Fruit fly (Drosophila melanogaster) whole organism, embryonic: Measurements from ENCODE around the gene CG5986.
A peak's percentile ranks its signal among the peaks of the same experiment; 100 is the strongest.

Experiments used
- ATbp ChIP-seq: fragments of 200-800 bp; sonication (Bioruptor generic); optimal IDR thresholded peaks from 2 replicates; lab custom pipeline; 2017; ENCODE audit warnings: missing biosample characterization, mild to moderate bottlenecking, missing genetic modification characterization, missing genetic modification reagents
- Abd-B ChIP-seq: fragments of 200-800 bp; sonication (Bioruptor generic); optimal IDR thresholded peaks from 2 replicates; lab custom pipeline; 2018; ENCODE audit warnings: missing biosample characterization, mild to moderate bottlenecking, missing genetic modification characterization, moderate library complexity
- Adf1 ChIP-seq: fragments of 200-800 bp; sonication (Bioruptor generic); IDR thresholded peaks from 2 replicates; pipeline ENCODE4 v1.3.6; 2022; ENCODE audit warnings: missing biosample characterization, missing genetic modification characterization
- CG10147 ChIP-seq: fragments of 200-800 bp; sonication (Bioruptor generic); optimal IDR thresholded peaks from 2 replicates; lab custom pipeline; 2019; ENCODE audit warnings: missing biosample characterization, mild to moderate bottlenecking, missing genetic modification characterization, moderate library complexity
- CG10267 ChIP-seq: fragments of 200-800 bp; sonication (Bioruptor generic); optimal IDR thresholded peaks from 2 replicates; lab custom pipeline; 2018; ENCODE audit warnings: missing biosample characterization, mild to moderate bottlenecking, missing genetic modification characterization, moderate library complexity
- CG10431 ChIP-seq: fragments of 200-800 bp; sonication (Bioruptor generic); optimal IDR thresholded peaks from 3 replicates; lab custom pipeline; 2018; ENCODE audit warnings: missing biosample characterization, mild to moderate bottlenecking, missing genetic modification characterization
- CG10543 ChIP-seq: fragments of 200-800 bp; sonication (Bioruptor generic); optimal IDR thresholded peaks from 3 replicates; lab custom pipeline; 2017; ENCODE audit warnings: missing biosample characterization, mild to moderate bottlenecking, missing genetic modification characterization, moderate library complexity
- CG10565 ChIP-seq: fragments of 200-800 bp; sonication (Bioruptor generic); optimal IDR thresholded peaks from 3 replicates; lab custom pipeline; 2016; ENCODE audit warnings: missing biosample characterization, mild to moderate bottlenecking, missing genetic modification characterization
- CG11093 ChIP-seq: fragments of 200-800 bp; sonication (Bioruptor generic); IDR thresholded peaks from 3 replicates; pipeline ENCODE4 v1.3.6; 2022; ENCODE audit warnings: missing biosample characterization, missing genetic modification characterization
- CG14441 ChIP-seq: fragments of 200-800 bp; sonication (Bioruptor generic); IDR thresholded peaks from 2 replicates; pipeline ENCODE4 v1.3.6; 2022; ENCODE audit warnings: missing biosample characterization, missing genetic modification characterization
- CG1647 ChIP-seq: fragments of 200-800 bp; sonication (Bioruptor generic); optimal IDR thresholded peaks from 3 replicates; lab custom pipeline; 2016; ENCODE audit warnings: missing biosample characterization, missing genetic modification characterization
- CG17359 ChIP-seq: fragments of 200-800 bp; sonication (Bioruptor generic); optimal IDR thresholded peaks from 3 replicates; lab custom pipeline; 2018; ENCODE audit warnings: missing biosample characterization, mild to moderate bottlenecking, missing genetic modification characterization, moderate library complexity
- CG17802 ChIP-seq: fragments of 200-800 bp; sonication (Bioruptor generic); optimal IDR thresholded peaks from 2 replicates; lab custom pipeline; 2018; ENCODE audit warnings: missing biosample characterization, mild to moderate bottlenecking, missing genetic modification characterization, moderate library complexity
- CG17829 ChIP-seq: fragments of 200-800 bp; optimal IDR thresholded peaks from 2 replicates; lab custom pipeline; 2019; ENCODE audit warnings: missing biosample characterization, mild to moderate bottlenecking, missing genetic modification characterization, moderate library complexity
- CG31365 ChIP-seq: fragments of 200-800 bp; sonication (Bioruptor generic); optimal IDR thresholded peaks from 2 replicates; lab custom pipeline; 2018; ENCODE audit warnings: missing biosample characterization, mild to moderate bottlenecking, missing genetic modification characterization
- CG3847 ChIP-seq: fragments of 200-800 bp; sonication (Bioruptor generic); IDR thresholded peaks from 2 replicates; pipeline ENCODE4 v1.3.6; 2022; ENCODE audit warnings: missing biosample characterization, missing genetic modification characterization
- CG4360 ChIP-seq: fragments of 200-800 bp; sonication (Bioruptor generic); IDR thresholded peaks from 2 replicates; pipeline ENCODE4 v1.3.6; 2022; ENCODE audit warnings: missing biosample characterization, missing genetic modification characterization
- CG6254 ChIP-seq: fragments of 200-800 bp; sonication (Bioruptor generic); optimal IDR thresholded peaks from 3 replicates; lab custom pipeline; 2017; ENCODE audit warnings: mild to moderate bottlenecking, missing biosample characterization, missing genetic modification reagents, missing genetic modification characterization
- CG6689 ChIP-seq: fragments of 200-800 bp; sonication (Bioruptor generic); IDR thresholded peaks from 2 replicates; pipeline ENCODE4 v1.3.6; 2022; ENCODE audit warnings: missing biosample characterization, missing genetic modification characterization
- CG6813 ChIP-seq: fragments of 200-800 bp; sonication (Bioruptor generic); optimal IDR thresholded peaks from 2 replicates; lab custom pipeline; 2017; ENCODE audit warnings: missing biosample characterization, missing genetic modification characterization, mild to moderate bottlenecking, moderate library complexity, missing genetic modification reagents
- CG7357 ChIP-seq: fragments of 200-800 bp; sonication (Bioruptor generic); IDR thresholded peaks from 3 replicates; pipeline ENCODE4 v1.3.6; 2022; ENCODE audit warnings: missing biosample characterization, missing genetic modification characterization
- Dfd ChIP-seq, 2 experiments: fragments of >200 bp; optimal IDR thresholded peaks; 2 replicates each; lab custom pipeline; 2017; ENCODE audit warnings: missing biosample characterization in 2 of 2, missing genetic modification characterization in 2 of 2
- Drgx ChIP-seq: fragments of 200-800 bp; sonication (Bioruptor generic); IDR thresholded peaks from 2 replicates; pipeline ENCODE4 v1.3.6; 2022; ENCODE audit warnings: missing biosample characterization, missing genetic modification characterization
- Fer3 ChIP-seq: fragments of 200-800 bp; sonication (Bioruptor generic); optimal IDR thresholded peaks from 2 replicates; lab custom pipeline; 2018; ENCODE audit warnings: missing biosample characterization, mild to moderate bottlenecking, missing genetic modification characterization, moderate library complexity
- Hey ChIP-seq: fragments of 200-800 bp; sonication (Bioruptor generic); optimal IDR thresholded peaks from 3 replicates; lab custom pipeline; 2018; ENCODE audit warnings: missing biosample characterization, mild to moderate bottlenecking, missing genetic modification characterization
- Lhr ChIP-seq: fragments of 200-800 bp; sonication (Bioruptor generic); optimal IDR thresholded peaks from 3 replicates; lab custom pipeline; 2017; ENCODE audit warnings: mild to moderate bottlenecking, missing biosample characterization, missing genetic modification reagents, missing genetic modification characterization
- MBD-R2 ChIP-seq: fragments of 200-800 bp; sonication (Bioruptor generic); IDR thresholded peaks from 2 replicates; pipeline ENCODE4 v1.3.6; 2022; ENCODE audit warnings: missing biosample characterization, missing genetic modification characterization
- Mad ChIP-seq: fragments of 200-800 bp; sonication (Bioruptor generic); optimal IDR thresholded peaks from 2 replicates; lab custom pipeline; 2016; ENCODE audit warnings: missing biosample characterization, missing genetic modification characterization
- NC2α ChIP-seq: fragments of 200-800 bp; sonication (Bioruptor generic); optimal IDR thresholded peaks from 2 replicates; lab custom pipeline; 2016; ENCODE audit warnings: missing biosample characterization, missing genetic modification characterization
- Nf-YB ChIP-seq: fragments of 200-800 bp; sonication (Bioruptor generic); optimal IDR thresholded peaks from 3 replicates; lab custom pipeline; 2019; ENCODE audit warnings: missing biosample characterization, mild to moderate bottlenecking, missing genetic modification characterization, moderate library complexity
- Nf-YC ChIP-seq: fragments of 200-800 bp; optimal IDR thresholded peaks from 3 replicates; lab custom pipeline; 2019; ENCODE audit warnings: missing biosample characterization, mild to moderate bottlenecking, missing genetic modification characterization, moderate library complexity
- bab2 ChIP-seq: fragments of 200-800 bp; sonication (Bioruptor generic); optimal IDR thresholded peaks from 2 replicates; lab custom pipeline; 2016; ENCODE audit warnings: missing biosample characterization, missing genetic modification characterization
- chinmo ChIP-seq: fragments of 200-800 bp; sonication (Bioruptor generic); IDR thresholded peaks from 4 replicates; pipeline ENCODE4 v1.3.6; 2022; ENCODE audit warnings: missing biosample characterization, missing genetic modification characterization; ENCODE audit not compliant: partially characterized antibody
- ems ChIP-seq: fragments of 200-800 bp; sonication (Bioruptor generic); optimal IDR thresholded peaks from 3 replicates; lab custom pipeline; 2016; ENCODE audit warnings: missing biosample characterization, missing genetic modification characterization
- fd3F ChIP-seq: fragments of 200-800 bp; sonication (Bioruptor generic); optimal IDR thresholded peaks from 2 replicates; lab custom pipeline; 2018; ENCODE audit warnings: missing biosample characterization, mild to moderate bottlenecking, missing genetic modification characterization, moderate library complexity
- ftz-f1 ChIP-seq: fragments of 200-800 bp; sonication (Bioruptor generic); optimal IDR thresholded peaks from 2 replicates; lab custom pipeline; 2016; ENCODE audit warnings: missing biosample characterization, missing genetic modification characterization
- gcm2 ChIP-seq: fragments of 200-800 bp; sonication (Bioruptor generic); optimal IDR thresholded peaks from 2 replicates; lab custom pipeline; 2016; ENCODE audit warnings: missing biosample characterization, missing genetic modification characterization
- insv ChIP-seq, 2 experiments: fragments of 200-800 bp; sonication (Bioruptor generic); optimal IDR thresholded peaks; 3 replicates each; lab custom pipeline; 2016 to 2018; ENCODE audit warnings: missing biosample characterization in 2 of 2, missing genetic modification characterization in 2 of 2
- lbe ChIP-seq: fragments of 200-800 bp; sonication (Bioruptor generic); optimal IDR thresholded peaks from 2 replicates; lab custom pipeline; 2016; ENCODE audit warnings: missing biosample characterization, mild to moderate bottlenecking, missing genetic modification characterization
- lola ChIP-seq, 3 experiments: fragments of >200 bp in 2 of 3; fragments of 200-800 bp in 1 of 3; sonication (Bioruptor generic) in 1 of 3; optimal IDR thresholded peaks; 2 replicates each; lab custom pipeline; 2017 to 2019; ENCODE audit warnings: missing biosample characterization in 3 of 3, missing genetic modification characterization in 3 of 3, mild to moderate bottlenecking in 1 of 3, moderate library complexity in 1 of 3
- lov ChIP-seq, 2 experiments: fragments of 200-800 bp in 1 of 2; fragments of >200 bp in 1 of 2; sonication (Bioruptor generic) in 1 of 2; IDR thresholded peaks in 1 of 2; optimal IDR thresholded peaks in 1 of 2; 2 replicates in 1 of 2; 3 replicates in 1 of 2; pipeline versions ENCODE4 v1.3.6 to Lab custom; 2017 to 2022; ENCODE audit warnings: missing biosample characterization in 1 of 2, missing genetic modification characterization in 1 of 2
- pan ChIP-seq, 4 experiments: fragments of >200 bp in 3 of 4; fragments of 200-800 bp in 1 of 4; sonication (Bioruptor generic) in 1 of 4; optimal IDR thresholded peaks in 3 of 4; IDR thresholded peaks in 1 of 4; 2 replicates each; pipeline versions ENCODE4 v1.3.6 to Lab custom; 2017 to 2022; ENCODE audit warnings: missing biosample characterization in 2 of 4, missing genetic modification characterization in 2 of 4, mixed read lengths in 1 of 4
- rib ChIP-seq: fragments of 200-800 bp; sonication (Bioruptor generic); IDR thresholded peaks from 2 replicates; pipeline ENCODE4 v1.3.6; 2022; ENCODE audit warnings: missing biosample characterization, missing genetic modification characterization
- sens ChIP-seq: fragments of 200-800 bp; sonication (Bioruptor generic); peaks from one replicate; lab custom pipeline; 2016; ENCODE audit warnings: missing biosample characterization, missing genetic modification characterization
- sr ChIP-seq: fragments of 200-800 bp; sonication (Bioruptor generic); IDR thresholded peaks from 3 replicates; pipeline ENCODE4 v1.3.6; 2022; ENCODE audit warnings: missing biosample characterization, missing genetic modification characterization
- tna ChIP-seq: fragments of 200-800 bp; sonication (Bioruptor generic); IDR thresholded peaks from 2 replicates; pipeline ENCODE4 v1.3.6; 2022; ENCODE audit warnings: missing biosample characterization, missing genetic modification characterization; ENCODE audit not compliant: partially characterized antibody
- trem ChIP-seq: fragments of 200-800 bp; optimal IDR thresholded peaks from 3 replicates; lab custom pipeline; 2019; ENCODE audit warnings: missing biosample characterization, mild to moderate bottlenecking, missing genetic modification characterization, moderate library complexity
- wor ChIP-seq: fragments of 200-800 bp; sonication (Bioruptor generic); IDR thresholded peaks from 2 replicates; pipeline ENCODE4 v1.3.6; 2022; ENCODE audit warnings: missing biosample characterization, missing genetic modification characterization

The CG5986 gene

DNA sequence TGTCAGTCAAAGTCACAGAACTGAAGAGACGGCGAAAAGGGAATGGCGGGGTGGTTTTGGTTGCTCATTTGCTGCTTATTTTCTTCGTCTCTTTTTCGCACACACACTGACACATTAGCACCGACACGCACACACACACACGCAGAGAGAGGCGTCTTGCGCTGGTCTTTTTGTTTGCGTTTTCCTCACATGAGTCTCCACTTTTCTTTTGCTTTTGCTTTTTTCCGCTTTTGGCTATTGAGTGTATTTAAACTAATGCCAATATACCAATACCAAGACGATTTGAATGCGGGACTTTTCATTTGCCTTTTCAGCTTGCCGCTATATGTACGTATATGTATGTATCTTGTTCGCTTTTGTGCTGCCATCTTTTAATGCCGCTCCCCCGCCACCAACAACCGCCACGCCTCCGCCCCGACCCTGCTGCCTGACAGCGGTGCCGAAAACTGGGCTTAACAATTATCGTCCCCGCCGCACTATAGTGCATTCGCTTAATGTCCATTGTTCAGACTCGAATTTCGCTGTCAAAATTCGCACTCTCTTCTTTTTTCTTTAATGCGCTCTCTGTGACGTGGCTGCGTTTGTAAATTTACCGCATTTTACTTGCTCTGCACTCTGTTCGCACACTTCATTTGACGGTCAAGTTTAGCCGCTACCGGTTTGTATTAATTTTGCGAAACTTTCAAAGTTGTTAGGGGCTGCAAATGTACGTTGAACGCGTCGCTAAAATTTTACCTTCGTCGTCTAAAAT, at the start of gene CG5986 (continued):
- TF ChIP-seq CG14441 (GFP tag; lab: Robert Waterston, UW), result no peak
- peak; percentile 30; the same call in 1 of the 2 replicates for TF ChIP-seq Adf1 (GFP tag; lab: Robert Waterston, UW)
- no peak for TF ChIP-seq CG10565 (GFP tag; lab: Kevin White, UChicago)
- TF ChIP-seq wor (GFP tag; lab: Robert Waterston, UW), result no peak
- no peak for TF ChIP-seq lbe
- peak; percentile 44 for TF ChIP-seq CG10431 (GFP tag; lab: Kevin White, UChicago)
- no peak for TF ChIP-seq CG17829 (tag; lab: Kevin White, UChicago)
- TF ChIP-seq lola (GFP tag; optimal IDR thresholded peaks at IDR 0.05; lab: Kevin White, UChicago), result no peak
- TF ChIP-seq Drgx, result peak; percentile 72
- no peak for TF ChIP-seq CG6254
- 0 out of 4 replicates have a peak, but pooled peaks have one; percentile 39 for TF ChIP-seq chinmo (GFP tag; lab: Robert Waterston, UW)
- TF ChIP-seq lov (optimal IDR thresholded peaks at IDR 0.05; lab: Kevin White, UChicago), result no peak
- no peak for TF ChIP-seq lov (GFP tag; IDR thresholded peaks at IDR 0.05; lab: Robert Waterston, UW)
- TF ChIP-seq CG1647 (GFP tag; lab: Kevin White, UChicago), result no peak
- TF ChIP-seq CG17359 (tag; lab: Kevin White, UChicago), result no peak
- no peak for TF ChIP-seq fd3F
- TF ChIP-seq pan (optimal IDR thresholded peaks at IDR 0.05; lab: Kevin White, UChicago), result no peak
- TF ChIP-seq pan (GFP tag; optimal IDR thresholded peaks at IDR 0.05 in 1 of 2, IDR thresholded peaks at IDR 0.05 in 1 of 2), result no peak
- no peak for TF ChIP-seq Mad
- no peak for TF ChIP-seq Lhr
- peak in 1 of 2 experiments; percentile 5 for TF ChIP-seq insv (GFP tag; optimal IDR thresholded peaks at IDR 0.05; lab: Kevin White, UChicago)
- no peak for TF ChIP-seq Fer3
- TF ChIP-seq CG10147 (GFP tag; lab: Kevin White, UChicago), result no peak
- no peak for TF ChIP-seq CG11093 (GFP tag; lab: Robert Waterston, UW)
- no peak for TF ChIP-seq CG6689 (GFP tag; lab: Robert Waterston, UW)
- no peak for TF ChIP-seq gcm2 (GFP tag; lab: Kevin White, UChicago)
- peak; percentile 38 for TF ChIP-seq CG31365 (tag; lab: Kevin White, UChicago)
- TF ChIP-seq Hey (tag; lab: Kevin White, UChicago), result no peak
- no peak for TF ChIP-seq trem (tag; lab: Kevin White, UChicago)
- peak; percentile 11 for TF ChIP-seq Nf-YB (GFP tag; lab: Kevin White, UChicago)
- TF ChIP-seq CG10543, result peak; percentile 19
- TF ChIP-seq sr (GFP tag; lab: Robert Waterston, UW), result no peak
- no peak for TF ChIP-seq CG17802 (tag; lab: Kevin White, UChicago)
- TF ChIP-seq MBD-R2, result peak; percentile 30; the same call in 1 of the 2 replicates
- no peak for TF ChIP-seq CG3847 (GFP tag; lab: Robert Waterston, UW)
- TF ChIP-seq ftz-f1 (GFP tag; lab: Kevin White, UChicago), result no peak
- TF ChIP-seq Abd-B (GFP tag; lab: Kevin White, UChicago), result no peak
- TF ChIP-seq ATbp (GFP tag; lab: Kevin White, UChicago), result no peak
- no peak for TF ChIP-seq ems
- no peak for TF ChIP-seq CG6813 (GFP tag; lab: Kevin White, UChicago)
- peak; percentile 62; the same call in 1 of the 2 replicates for TF ChIP-seq rib (GFP tag; lab: Robert Waterston, UW)
- TF ChIP-seq CG7357 (GFP tag; lab: Robert Waterston, UW), result no peak
- TF ChIP-seq NC2α, result no peak
- no peak for TF ChIP-seq sens (GFP tag; lab: Kevin White, UChicago)
- TF ChIP-seq Dfd (GFP tag; optimal IDR thresholded peaks at IDR 0.05; lab: Kevin White, UChicago), result peak in 1 of 2 experiments; percentile 17
- TF ChIP-seq Nf-YC, result no peak
- no peak for TF ChIP-seq CG10267 (tag; lab: Kevin White, UChicago)
- TF ChIP-seq bab2 (GFP tag; lab: Kevin White, UChicago), result no peak
- TF ChIP-seq CG4360 (GFP tag; lab: Robert Waterston, UW), result no peak
- TF ChIP-seq tna (GFP tag; lab: Robert Waterston, UW), result peak; percentile 32; the same call in 1 of the 2 replicates
